Fruit fly (Drosophila melanogaster): ENCODE measurements around the gene kst.
A peak's percentile ranks its signal among the peaks of the same experiment; 100 is the strongest.

The kst gene

dm6 chr3L:3303087-3303526, 33.6 kb upstream of the kst start, which contains the start of gene CG14968 (continued):
- TF ChIP-seq CG17186 (GFP tag; optimal IDR thresholded peaks at IDR 0.05): no peak
- no peak for TF ChIP-seq Sin3A (optimal IDR thresholded peaks at IDR 0.05)
- TF ChIP-seq CG10431 (GFP tag; optimal IDR thresholded peaks at IDR 0.05): peak; percentile 54
- TF ChIP-seq pnt (GFP tag; optimal IDR thresholded peaks at IDR 0.05): peak; percentile 19
- no peak for TF ChIP-seq en (GFP tag; optimal IDR thresholded peaks at IDR 0.05)
- peak; percentile 74 for TF ChIP-seq bigmax (GFP tag; optimal IDR thresholded peaks at IDR 0.05)
- TF ChIP-seq CG4404 (GFP tag; IDR thresholded peaks at IDR 0.05): peak; percentile 80
- TF ChIP-seq CG9932 (GFP tag; IDR thresholded peaks at IDR 0.05): peak; percentile 98
- peak; percentile 97 for TF ChIP-seq CG14014 (GFP tag; IDR thresholded peaks at IDR 0.05)
- peak; percentile 76 for TF ChIP-seq CG17912 (GFP tag; optimal IDR thresholded peaks at IDR 0.05)
- TF ChIP-seq kah (GFP tag; optimal IDR thresholded peaks at IDR 0.05): peak; percentile 83
- peak; percentile 97 for TF ChIP-seq CG11247 (GFP tag; IDR thresholded peaks at IDR 0.05)
- TF ChIP-seq Awh (GFP tag; IDR thresholded peaks at IDR 0.05): peak; percentile 96
- peak; percentile 95 for TF ChIP-seq CG12659 (GFP tag; optimal IDR thresholded peaks at IDR 0.05)
- TF ChIP-seq slp2 (GFP tag; optimal IDR thresholded peaks at IDR 0.05): peak; percentile 70
- TF ChIP-seq Jarid2 (GFP tag; optimal IDR thresholded peaks at IDR 0.05): peak; percentile 69
- peak; percentile 87 for TF ChIP-seq tup (GFP tag; optimal IDR thresholded peaks at IDR 0.05)
- TF ChIP-seq fd96Cb (tag; optimal IDR thresholded peaks at IDR 0.05): peak; percentile 94
- TF ChIP-seq Elba2 (GFP tag; optimal IDR thresholded peaks at IDR 0.05): no peak
- peak; percentile 93 for TF ChIP-seq Xbp1 (GFP tag; optimal IDR thresholded peaks at IDR 0.05)
- TF ChIP-seq Neu2 (GFP tag; optimal IDR thresholded peaks at IDR 0.05; ENCODE audit: borderline replicate concordance): no peak
- no peak for TF ChIP-seq Stat92E (GFP tag; optimal IDR thresholded peaks at IDR 0.05)
- TF ChIP-seq Hmx (GFP tag; optimal IDR thresholded peaks at IDR 0.05): no peak
- TF ChIP-seq gfzf (GFP tag; optimal IDR thresholded peaks at IDR 0.05): peak; percentile 33
- no peak for TF ChIP-seq hbn (GFP tag; IDR thresholded peaks at IDR 0.05; ENCODE audit: partially characterized antibody)
- TF ChIP-seq CG13894 (tag; optimal IDR thresholded peaks at IDR 0.05): peak; percentile 94
- peak; percentile 85 for TF ChIP-seq CG13123 (GFP tag; optimal IDR thresholded peaks at IDR 0.05)
- peak; percentile 86 for TF ChIP-seq CG14710 (tag; optimal IDR thresholded peaks at IDR 0.05)
- TF ChIP-seq Mad (GFP tag; optimal IDR thresholded peaks at IDR 0.05): peak; percentile 79
- peak; percentile 57 for TF ChIP-seq fu2 (GFP tag; optimal IDR thresholded peaks at IDR 0.05)
- peak; percentile 95 for TF ChIP-seq E2f1 (GFP tag; IDR thresholded peaks at IDR 0.05)
- TF ChIP-seq CG17802 (tag; optimal IDR thresholded peaks at IDR 0.05): peak; percentile 74
- peak; percentile 91 for TF ChIP-seq tap (tag; optimal IDR thresholded peaks at IDR 0.05)
- TF ChIP-seq HLHmδ (GFP tag; optimal IDR thresholded peaks at IDR 0.05): no peak
- TF ChIP-seq tio (GFP tag; optimal IDR thresholded peaks at IDR 0.05): peak; percentile 84
- peak; percentile 88 for TF ChIP-seq CrebB (tag; optimal IDR thresholded peaks at IDR 0.05)
- TF ChIP-seq Six4 (GFP tag; optimal IDR thresholded peaks at IDR 0.05): peak; percentile 89
- peak; percentile 94 for TF ChIP-seq CG7372 (GFP tag; IDR thresholded peaks at IDR 0.05)

DNA sequence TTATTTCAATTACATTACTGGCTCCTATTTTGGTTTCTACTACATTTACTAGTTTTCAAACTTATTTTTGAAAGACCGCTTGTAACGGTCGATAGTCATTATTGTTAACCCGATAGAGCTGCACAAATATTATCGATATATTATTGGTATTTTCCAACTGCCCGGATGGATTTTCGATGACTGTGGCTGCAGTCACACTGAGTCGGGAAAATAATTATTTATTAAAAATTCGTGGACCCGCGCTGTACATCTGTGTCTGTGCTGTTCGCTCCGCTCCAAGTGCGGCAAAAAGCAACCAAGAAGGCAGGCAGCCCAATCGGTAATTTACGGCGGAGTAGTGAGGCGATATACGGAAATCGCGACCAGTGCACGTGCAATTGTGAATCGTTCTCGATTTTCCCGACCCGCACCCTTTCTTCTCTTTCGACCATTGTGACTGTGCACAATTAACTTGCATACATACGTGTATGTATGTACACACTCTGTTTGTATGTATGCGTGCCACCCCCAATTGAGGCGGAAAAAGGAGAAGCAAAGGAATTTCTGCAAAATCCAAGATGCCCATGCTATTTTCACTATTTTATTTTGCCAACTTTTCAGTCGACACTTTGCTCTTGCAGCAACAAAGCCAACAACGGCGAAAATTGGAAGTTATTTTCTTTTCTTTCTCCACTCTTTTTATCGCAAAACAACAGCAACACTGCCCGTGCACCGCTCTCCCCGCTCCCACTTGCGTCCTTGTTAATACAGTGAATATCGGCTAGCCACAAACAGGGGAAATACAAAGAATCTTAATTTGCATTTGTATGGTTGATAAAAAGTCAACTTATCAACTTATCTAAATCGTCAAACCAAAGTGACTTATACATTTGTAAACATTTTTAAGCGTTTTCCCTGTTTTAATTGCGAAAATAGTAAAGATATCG, 32.9 kb upstream of the kst start, which contains the start of gene ZnT63C:
ZnT63C (plus strand) TSS at position 175 of the 926 bp plus-strand sequence.
- TF ChIP-seq CG10654 (GFP tag; optimal IDR thresholded peaks at IDR 0.05) (no peak), cg (GFP tag; optimal IDR thresholded peaks at IDR 0.05) (peak; percentile 83), cwo (GFP tag; optimal IDR thresholded peaks at IDR 0.05) (peak; percentile 51), Fer1 (GFP tag; optimal IDR thresholded peaks at IDR 0.05) (no peak), CG32767 (GFP tag; IDR thresholded peaks at IDR 0.05) (peak; percentile 40; the same call in 1 of the 2 replicates), CG11456 (GFP tag; IDR thresholded peaks at IDR 0.05) (no peak), CG11696 (GFP tag; IDR thresholded peaks at IDR 0.05) (no peak), ind (GFP tag; optimal IDR thresholded peaks at IDR 0.05) (no peak), BEAF-32 (GFP tag; optimal IDR thresholded peaks at IDR 0.05) (peak; percentile 70), Fer3 (tag; optimal IDR thresholded peaks at IDR 0.05) (no peak), az2 (GFP tag; optimal IDR thresholded peaks at IDR 0.05) (no peak), otp (GFP tag; IDR thresholded peaks at IDR 0.05) (peak; percentile 26; the same call in 1 of the 3 replicates), Mad (GFP tag; optimal IDR thresholded peaks at IDR 0.05) (peak; percentile 14)
